Worm (Caenorhabditis elegans): Measurements from ENCODE around the gene C18B2.3.

C18B2.3 gene

ce11 chrX:3584481-3584880, 17.1 kb upstream of the C18B2.3 start:
- TF ChIP-seq ces-1 (GFP tag; optimal IDR thresholded peaks at IDR 0.05) = peak; percentile 85
- no peak for TF ChIP-seq ceh-39 (tag; optimal IDR thresholded peaks at IDR 0.05)

ce11 chrX:3585625-3586024, 16.0 kb upstream of the C18B2.3 start, which contains the start of gene T27A10.2:
Gene T27A10.2, plus strand, starts transcription at chrX:3585957.
- TF ChIP-seq ces-1 (GFP tag; optimal IDR thresholded peaks at IDR 0.05) = peak; percentile 46
- no peak for TF ChIP-seq sptf-1 (tag; optimal IDR thresholded peaks at IDR 0.05)

ce11 chrX:3590510-3590909, 11.1 kb upstream of the C18B2.3 start:
- no peak for TF ChIP-seq lin-32 (GFP tag; optimal IDR thresholded peaks at IDR 0.05)
- no peak for TF ChIP-seq unc-120 (tag; optimal IDR thresholded peaks at IDR 0.05; ENCODE audit: poor library complexity, severe bottlenecking)
- no peak for TF ChIP-seq sptf-1 (tag; optimal IDR thresholded peaks at IDR 0.05)
- TF ChIP-seq drap-1 (GFP tag; optimal IDR thresholded peaks at IDR 0.05) = no peak

ce11 chrX:3596303-3596772, 5.3 kb upstream of the C18B2.3 start, which contains the start of gene T27A10.6:
Gene T27A10.6, minus strand, starts transcription at chrX:3596353.
- peak; percentile 77 for TF ChIP-seq blmp-1 (tag; optimal IDR thresholded peaks at IDR 0.05)
- peak; percentile 92 for TF ChIP-seq ham-2 (GFP tag; optimal IDR thresholded peaks at IDR 0.05)
- TF ChIP-seq nhr-76 (tag; optimal IDR thresholded peaks at IDR 0.05) = no peak
- peak; percentile 85 for TF ChIP-seq elt-1 (tag; optimal IDR thresholded peaks at IDR 0.05; ENCODE audit: borderline replicate concordance, insufficient read depth)

ce11 chrX:3596967-3597366, 4.7 kb upstream of the C18B2.3 start:
- TF ChIP-seq cnd-1 (tag; optimal IDR thresholded peaks at IDR 0.05) (no peak), blmp-1 (tag; optimal IDR thresholded peaks at IDR 0.05) (peak; percentile 72)

ce11 chrX:3599860-3600259, 1.8 kb upstream of the C18B2.3 start:
- TF ChIP-seq mab-5 (tag; optimal IDR thresholded peaks at IDR 0.05) (no peak), mep-1 (tag; optimal IDR thresholded peaks at IDR 0.05) (no peak), zip-8 (tag; optimal IDR thresholded peaks at IDR 0.05) (no peak), unc-62 (GFP tag; optimal IDR thresholded peaks at IDR 0.05) (peak; percentile 1), unc-39 (tag; optimal IDR thresholded peaks at IDR 0.05) (no peak), lsy-2 (tag; optimal IDR thresholded peaks at IDR 0.05) (no peak), nhr-28 (tag; optimal IDR thresholded peaks at IDR 0.05) (no peak), hlh-1 (tag; optimal IDR thresholded peaks at IDR 0.05) (peak; percentile 80), lin-13 (tag; optimal IDR thresholded peaks at IDR 0.05) (no peak), pha-4 (tag; optimal IDR thresholded peaks at IDR 0.05) (no peak), ham-2 (GFP tag; optimal IDR thresholded peaks at IDR 0.05) (no peak), nhr-237 (tag; optimal IDR thresholded peaks at IDR 0.05) (no peak), drap-1 (GFP tag; optimal IDR thresholded peaks at IDR 0.05) (no peak), unc-120 (tag; optimal IDR thresholded peaks at IDR 0.05; ENCODE audit: poor library complexity, severe bottlenecking) (peak; percentile 8)

ce11 chrX:3600390-3600789, 1.2 kb upstream of the C18B2.3 start, which contains the start of gene cgr-1:
Gene cgr-1, minus strand, starts transcription at chrX:3600457.
- TF ChIP-seq ceh-43 (GFP tag; optimal IDR thresholded peaks at IDR 0.05) (no peak), blmp-1 (tag; optimal IDR thresholded peaks at IDR 0.05) (no peak)

ce11 chrX:3602622-3603021, 991 bp downstream of the C18B2.3 start:
- TF ChIP-seq drap-1 (GFP tag; optimal IDR thresholded peaks at IDR 0.05) (no peak), hlh-1 (tag; optimal IDR thresholded peaks at IDR 0.05) (no peak), lsy-2 (tag; optimal IDR thresholded peaks at IDR 0.05) (no peak), M03D4.4 (tag; optimal IDR thresholded peaks at IDR 0.05) (no peak), cnd-1 (tag; optimal IDR thresholded peaks at IDR 0.05) (no peak), ceh-43 (GFP tag; optimal IDR thresholded peaks at IDR 0.05) (no peak), zip-8 (tag; optimal IDR thresholded peaks at IDR 0.05) (no peak), nhr-76 (tag; optimal IDR thresholded peaks at IDR 0.05) (no peak), ztf-11 (tag; optimal IDR thresholded peaks at IDR 0.05) (no peak), unc-120 (tag; optimal IDR thresholded peaks at IDR 0.05; ENCODE audit: poor library complexity, severe bottlenecking) (no peak), lin-32 (GFP tag; optimal IDR thresholded peaks at IDR 0.05) (no peak), ham-2 (GFP tag; optimal IDR thresholded peaks at IDR 0.05) (no peak), pha-4 (tag; optimal IDR thresholded peaks at IDR 0.05) (no peak), sem-2 (GFP tag; optimal IDR thresholded peaks at IDR 0.05) (no peak), unc-39 (tag; optimal IDR thresholded peaks at IDR 0.05) (no peak)
